Worm (Caenorhabditis elegans) whole organism, L3 larva: Measurements from ENCODE around the gene E04F6.9.

ENCODE experiments used
- aly-2 ChIP-seq: fragments of 150-350 bp; optimal IDR thresholded peaks from 2 replicates; lab custom pipeline; 2014; ENCODE audit warnings: missing biosample characterization, missing genetic modification characterization
- ama-1 ChIP-seq: fragments of 150-350 bp; optimal IDR thresholded peaks from 2 replicates; lab custom pipeline; 2018
- fos-1 ChIP-seq: fragments of 150-350 bp; optimal IDR thresholded peaks from 2 replicates; lab custom pipeline; 2014; ENCODE audit warnings: missing biosample characterization, missing genetic modification characterization
- lin-39 ChIP-seq: fragments of 150-350 bp; optimal IDR thresholded peaks from 2 replicates; lab custom pipeline; 2018; ENCODE audit warnings: missing biosample characterization, missing genetic modification reagents, missing genetic modification characterization
- nhr-237 ChIP-seq: fragments of 150-350 bp; optimal IDR thresholded peaks from 2 replicates; lab custom pipeline; 2014; ENCODE audit warnings: missing biosample characterization, missing genetic modification characterization
- nhr-25 ChIP-seq: sonication (generic microtip); optimal IDR thresholded peaks from 2 replicates; lab custom pipeline; 2017; ENCODE audit warnings: missing biosample characterization, missing genetic modification characterization
- nhr-77 ChIP-seq: fragments of 150-350 bp; optimal IDR thresholded peaks from 2 replicates; lab custom pipeline; 2014; ENCODE audit warnings: missing biosample characterization, missing genetic modification characterization
- snpc-4 ChIP-seq: fragments of 150-350 bp; optimal IDR thresholded peaks from 2 replicates; lab custom pipeline; 2014; ENCODE audit warnings: missing biosample characterization, missing genetic modification characterization
- unc-62 ChIP-seq: fragments of 150-350 bp; sonication (generic microtip); optimal IDR thresholded peaks from 4 replicates; lab custom pipeline; 2014; ENCODE audit warnings: missing biosample characterization, missing genetic modification reagents, missing genetic modification characterization
- ztf-4 ChIP-seq: fragments of 150-350 bp; optimal IDR thresholded peaks from 2 replicates; lab custom pipeline; 2014; ENCODE audit warnings: missing biosample characterization, missing genetic modification characterization

DNA sequence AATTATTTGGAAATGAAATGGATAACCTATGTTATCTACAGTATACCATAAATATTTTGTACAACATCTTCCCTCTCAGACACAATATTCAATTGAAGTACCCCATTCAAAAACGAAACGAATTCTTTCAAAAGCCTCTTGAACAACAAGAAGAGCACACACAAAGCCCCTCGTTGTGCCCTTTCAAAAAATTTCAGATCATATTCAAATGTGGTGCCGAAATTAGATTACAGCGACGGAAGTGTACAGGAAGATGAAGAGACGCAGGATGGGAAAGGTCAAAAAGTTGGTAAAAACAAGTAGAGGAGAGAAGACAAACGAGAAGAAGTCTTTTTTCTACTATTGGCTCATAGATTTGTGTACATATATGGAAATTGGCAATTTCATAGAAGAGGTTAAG, 35.9 kb downstream of the E04F6.9 start:
- TF ChIP-seq snpc-4 (tag; lab: Kevin White, UChicago) (no peak), unc-62 (no peak), ama-1 (no peak), ztf-4 (tag; lab: Kevin White, UChicago) (no peak), nhr-25 (no peak), lin-39 (no peak), nhr-237 (no peak), aly-2 (tag; lab: Kevin White, UChicago) (no peak), nhr-77 (tag; lab: Kevin White, UChicago) (no peak), fos-1 (tag; lab: Kevin White, UChicago) (no peak)
